Worm (Caenorhabditis elegans): ENCODE measurements around the gene F43D2.7.

- TF ChIP-seq him-1 (tag; optimal IDR thresholded peaks at IDR 0.05) = no peak
- TF ChIP-seq dao-5 (tag; optimal IDR thresholded peaks at IDR 0.05) = no peak
Measured at ce11 chrV:14594103-14594502, 45.9 kb downstream of the F43D2.7 start.

Data from whole organism, L4/young adult.